Worm (Caenorhabditis elegans) whole organism, L4 larva: ENCODE results near the gene F56C3.7.

Source experiments
- D1046.2 ChIP-seq: fragments of 200-800 bp; sonication (Bioruptor generic); IDR thresholded peaks from 2 replicates; pipeline ENCODE4 v1.3.6; 2022; ENCODE audit warnings: missing genetic modification characterization, missing compliant biosample characterization
- F26F4.8 ChIP-seq: fragments of 200-800 bp; sonication (Bioruptor generic); conservative IDR thresholded peaks from 2 replicates; pipeline ENCODE4 v1.3.6; 2022; ENCODE audit warnings: missing genetic modification characterization, missing compliant biosample characterization
- F49E8.2 ChIP-seq: sonication (generic microtip); optimal IDR thresholded peaks from 2 replicates; lab custom pipeline; 2016; ENCODE audit warnings: missing compliant biosample characterization, mild to moderate bottlenecking, missing genetic modification characterization, borderline replicate concordance
- T26A8.4 ChIP-seq: fragments of 200-800 bp; sonication (Bioruptor generic); IDR thresholded peaks from 2 replicates; pipeline ENCODE4 v1.3.6; 2022; ENCODE audit warnings: missing genetic modification characterization, missing compliant biosample characterization
- Y5F2A.4 ChIP-seq: fragments of 200-800 bp; sonication (Bioruptor generic); optimal IDR thresholded peaks from 2 replicates; lab custom pipeline; 2018; ENCODE audit warnings: mild to moderate bottlenecking, missing genetic modification characterization, missing compliant biosample characterization
- Y75B8A.6 ChIP-seq: fragments of 200-800 bp; sonication (Bioruptor generic); IDR thresholded peaks from 2 replicates; pipeline ENCODE4 v1.3.6; 2022; ENCODE audit warnings: missing genetic modification reagents, missing genetic modification characterization, missing compliant biosample characterization
- ZK337.2 ChIP-seq: fragments of 200-800 bp; sonication (Bioruptor generic); IDR thresholded peaks from 2 replicates; pipeline ENCODE4 v1.3.6; 2022; ENCODE audit warnings: missing genetic modification reagents, missing genetic modification characterization, missing compliant biosample characterization
- ZK546.5 ChIP-seq, 2 experiments: sonication (generic microtip); optimal IDR thresholded peaks; 2 replicates each; lab custom pipeline; 2017; ENCODE audit warnings: missing biosample characterization in 2 of 2, missing genetic modification characterization in 2 of 2
- aha-1 ChIP-seq: fragments of 150-350 bp; peaks from one replicate; lab custom pipeline; 2014; ENCODE audit warnings: missing biosample characterization, missing genetic modification characterization
- ama-1 ChIP-seq: fragments of 150-350 bp; optimal IDR thresholded peaks from 2 replicates; lab custom pipeline; 2014; ENCODE audit warnings: inconsistent platforms, mixed read lengths
- ceh-20 ChIP-seq: fragments of 200-800 bp; sonication (Bioruptor generic); IDR thresholded peaks from 2 replicates; pipeline ENCODE4 v1.3.6; 2022; ENCODE audit warnings: missing genetic modification reagents, missing genetic modification characterization, missing compliant biosample characterization
- ceh-28 ChIP-seq: fragments of 150-350 bp; optimal IDR thresholded peaks from 2 replicates; lab custom pipeline; 2014; ENCODE audit warnings: missing biosample characterization, missing genetic modification reagents, missing genetic modification characterization
- ceh-32 ChIP-seq: sonication (generic microtip); optimal IDR thresholded peaks from 2 replicates; lab custom pipeline; 2016; ENCODE audit warnings: mild to moderate bottlenecking, missing genetic modification characterization, missing compliant biosample characterization; ENCODE audit not compliant: poor library complexity
- ceh-44 ChIP-seq: fragments of 200-800 bp; sonication (Bioruptor generic); IDR thresholded peaks from 2 replicates; pipeline ENCODE4 v1.3.6; 2022; ENCODE audit warnings: missing genetic modification reagents, missing genetic modification characterization, missing compliant biosample characterization
- ceh-62 ChIP-seq: sonication (generic microtip); optimal IDR thresholded peaks from 2 replicates; lab custom pipeline; 2017; ENCODE audit warnings: missing biosample characterization, missing genetic modification characterization
- ceh-82 ChIP-seq: sonication (generic microtip); optimal IDR thresholded peaks from 2 replicates; lab custom pipeline; 2017; ENCODE audit warnings: missing biosample characterization, missing genetic modification characterization
- ces-1 ChIP-seq: fragments of 150-350 bp; sonication (generic microtip); optimal IDR thresholded peaks from 4 replicates; lab custom pipeline; 2014; ENCODE audit warnings: missing biosample characterization, missing genetic modification reagents, missing genetic modification characterization
- daf-19 ChIP-seq: fragments of 200-800 bp; sonication (Bioruptor generic); conservative IDR thresholded peaks from 2 replicates; pipeline ENCODE4 v1.3.6; 2022; ENCODE audit warnings: missing genetic modification characterization, missing compliant biosample characterization
- daf-8 ChIP-seq: fragments of 200-800 bp; sonication (Bioruptor generic); IDR thresholded peaks from 2 replicates; pipeline ENCODE4 v1.3.6; 2022; ENCODE audit warnings: missing genetic modification characterization, missing compliant biosample characterization
- dmd-6 ChIP-seq: fragments of 200-800 bp; sonication (Bioruptor generic); IDR thresholded peaks from 2 replicates; pipeline ENCODE4 v1.3.6; 2022; ENCODE audit warnings: missing genetic modification reagents, missing genetic modification characterization, missing compliant biosample characterization
- dmd-9 ChIP-seq: fragments of 200-800 bp; sonication (Bioruptor generic); IDR thresholded peaks from 2 replicates; pipeline ENCODE4 v1.3.6; 2022; ENCODE audit warnings: missing genetic modification reagents, missing genetic modification characterization, missing compliant biosample characterization
- dve-1 ChIP-seq: sonication (generic microtip); optimal IDR thresholded peaks from 2 replicates; lab custom pipeline; 2017; ENCODE audit warnings: antibody characterized with exemption, mild to moderate bottlenecking, missing genetic modification characterization, missing compliant biosample characterization; ENCODE audit not compliant: insufficient read depth
- egl-27 ChIP-seq: sonication (generic microtip); optimal IDR thresholded peaks from 3 replicates; lab custom pipeline; 2017; ENCODE audit warnings: missing biosample characterization, missing genetic modification reagents, missing genetic modification characterization
- fos-1 ChIP-seq: fragments of 150-350 bp; optimal IDR thresholded peaks from 2 replicates; lab custom pipeline; 2014; ENCODE audit warnings: missing biosample characterization, missing genetic modification characterization
- gei-8 ChIP-seq: fragments of 200-800 bp; sonication (Bioruptor generic); optimal IDR thresholded peaks from 2 replicates; lab custom pipeline; 2018; ENCODE audit warnings: mild to moderate bottlenecking, missing genetic modification characterization, missing compliant biosample characterization
- hlh-30 ChIP-seq: sonication (generic microtip); optimal IDR thresholded peaks from 2 replicates; lab custom pipeline; 2017; ENCODE audit warnings: antibody characterized with exemption, mild to moderate bottlenecking, missing genetic modification characterization, missing compliant biosample characterization; ENCODE audit not compliant: insufficient read depth
- hmg-1.1 ChIP-seq: fragments of 200-800 bp; sonication (Bioruptor generic); IDR thresholded peaks from 2 replicates; pipeline ENCODE4 v1.3.6; 2022; ENCODE audit warnings: missing genetic modification reagents, missing genetic modification characterization, missing compliant biosample characterization
- lin-39 ChIP-seq: fragments of 150-350 bp; optimal IDR thresholded peaks from 2 replicates; lab custom pipeline; 2014; ENCODE audit warnings: missing biosample characterization, missing genetic modification reagents, missing genetic modification characterization
- lir-3 ChIP-seq: sonication (generic microtip); optimal IDR thresholded peaks from 2 replicates; lab custom pipeline; 2016; ENCODE audit warnings: mild to moderate bottlenecking, missing genetic modification characterization, missing compliant biosample characterization
- madf-5 ChIP-seq, 2 experiments: fragments of 200-800 bp; sonication (Bioruptor generic); IDR thresholded peaks; 2 replicates each; pipeline ENCODE4 v1.3.6; 2022; ENCODE audit warnings: missing compliant biosample characterization in 2 of 2, missing genetic modification characterization in 2 of 2
- madf-9 ChIP-seq: fragments of 200-800 bp; sonication (Bioruptor generic); conservative IDR thresholded peaks from 2 replicates; pipeline ENCODE4 v1.3.6; 2022; ENCODE audit warnings: missing genetic modification reagents, missing genetic modification characterization, missing compliant biosample characterization
- mxl-2 ChIP-seq: fragments of 200-800 bp; sonication (Bioruptor generic); conservative IDR thresholded peaks from 2 replicates; pipeline ENCODE4 v1.3.6; 2022; ENCODE audit warnings: missing genetic modification reagents, missing genetic modification characterization, missing compliant biosample characterization
- nhr-10 ChIP-seq: fragments of 150-350 bp; optimal IDR thresholded peaks from 2 replicates; lab custom pipeline; 2014; ENCODE audit warnings: missing biosample characterization, missing genetic modification characterization
- nhr-111 ChIP-seq: fragments of 200-800 bp; sonication (Bioruptor generic); optimal IDR thresholded peaks from 2 replicates; lab custom pipeline; 2018; ENCODE audit warnings: mild to moderate bottlenecking, missing genetic modification characterization, missing compliant biosample characterization
- nhr-76 ChIP-seq: fragments of 150-350 bp; optimal IDR thresholded peaks from 2 replicates; lab custom pipeline; 2014; ENCODE audit warnings: missing biosample characterization, missing genetic modification characterization
- nhr-77 ChIP-seq: fragments of 150-350 bp; optimal IDR thresholded peaks from 2 replicates; lab custom pipeline; 2014; ENCODE audit warnings: missing biosample characterization, missing genetic modification characterization
- pha-4 ChIP-seq, 2 experiments: fragments of 150-350 bp in 1 of 2; fragments of 200-800 bp in 1 of 2; sonication (Bioruptor generic) in 1 of 2; IDR thresholded peaks in 1 of 2; optimal IDR thresholded peaks in 1 of 2; 2 replicates each; pipeline versions ENCODE4 v1.3.6 to Lab custom; 2014 to 2022; ENCODE audit warnings: missing genetic modification characterization in 2 of 2, missing genetic modification reagents in 2 of 2, missing biosample characterization in 1 of 2, missing compliant biosample characterization in 1 of 2
- pqm-1 ChIP-seq: sonication (generic microtip); optimal IDR thresholded peaks from 2 replicates; lab custom pipeline; 2017; ENCODE audit warnings: missing biosample characterization, missing genetic modification characterization
- saeg-2 ChIP-seq: fragments of 200-800 bp; sonication (Bioruptor generic); IDR thresholded peaks from 2 replicates; pipeline ENCODE4 v1.3.6; 2022; ENCODE audit warnings: missing genetic modification reagents, missing genetic modification characterization, missing compliant biosample characterization
- set-16 ChIP-seq: fragments of 200-800 bp; sonication (Bioruptor generic); IDR thresholded peaks from 2 replicates; pipeline ENCODE4 v1.3.6; 2022; ENCODE audit warnings: missing genetic modification reagents, missing genetic modification characterization, missing compliant biosample characterization
- skn-1 ChIP-seq: fragments of 150-350 bp; optimal IDR thresholded peaks from 2 replicates; lab custom pipeline; 2014; ENCODE audit warnings: missing biosample characterization, missing genetic modification characterization
- snpc-1.2 ChIP-seq: fragments of 200-800 bp; sonication (Bioruptor generic); IDR thresholded peaks from 2 replicates; pipeline ENCODE4 v1.3.6; 2022; ENCODE audit warnings: missing genetic modification reagents, missing genetic modification characterization, missing compliant biosample characterization
- snpc-4 ChIP-seq: fragments of 150-350 bp; optimal IDR thresholded peaks from 2 replicates; lab custom pipeline; 2014; ENCODE audit warnings: missing biosample characterization, missing genetic modification characterization
- tag-97 ChIP-seq: fragments of 200-800 bp; sonication (Bioruptor generic); IDR thresholded peaks from 2 replicates; pipeline ENCODE4 v1.3.6; 2022; ENCODE audit warnings: missing genetic modification characterization, missing compliant biosample characterization
- tra-1 ChIP-seq: fragments of 200-800 bp; sonication (Bioruptor generic); IDR thresholded peaks from 2 replicates; pipeline ENCODE4 v1.3.6; 2022; ENCODE audit warnings: missing genetic modification reagents, missing genetic modification characterization, missing compliant biosample characterization
- unc-62 ChIP-seq, 3 experiments: fragments of 150-350 bp in 1 of 3; sonication (generic microtip); optimal IDR thresholded peaks in 2 of 3; peaks in 1 of 3; 1 replicate in 1 of 3; 2 replicates in 2 of 3; lab custom pipeline; 2014 to 2017; ENCODE audit warnings: missing biosample characterization in 3 of 3, missing genetic modification characterization in 3 of 3, missing genetic modification reagents in 3 of 3, missing genotype in 1 of 3
- vab-7 ChIP-seq: fragments of 200-800 bp; sonication (Bioruptor generic); IDR thresholded peaks from 2 replicates; pipeline ENCODE4 v1.3.6; 2022; ENCODE audit warnings: missing genetic modification reagents, missing genetic modification characterization, missing compliant biosample characterization
- zag-1 ChIP-seq: fragments of 150-350 bp; optimal IDR thresholded peaks from 2 replicates; lab custom pipeline; 2014; ENCODE audit warnings: missing biosample characterization, missing genetic modification characterization
- zfp-3 ChIP-seq: fragments of 200-800 bp; sonication (Bioruptor generic); conservative IDR thresholded peaks from 2 replicates; pipeline ENCODE4 v1.3.6; 2022; ENCODE audit warnings: missing genetic modification reagents, missing genetic modification characterization, missing compliant biosample characterization
- zip-2 ChIP-seq: fragments of 150-350 bp; optimal IDR thresholded peaks from 2 replicates; lab custom pipeline; 2014; ENCODE audit warnings: missing biosample characterization, missing genetic modification characterization
- ztf-7 ChIP-seq: fragments of 150-350 bp; optimal IDR thresholded peaks from 2 replicates; lab custom pipeline; 2014; ENCODE audit warnings: missing biosample characterization, missing genetic modification characterization

Gene F56C3.7

DNA sequence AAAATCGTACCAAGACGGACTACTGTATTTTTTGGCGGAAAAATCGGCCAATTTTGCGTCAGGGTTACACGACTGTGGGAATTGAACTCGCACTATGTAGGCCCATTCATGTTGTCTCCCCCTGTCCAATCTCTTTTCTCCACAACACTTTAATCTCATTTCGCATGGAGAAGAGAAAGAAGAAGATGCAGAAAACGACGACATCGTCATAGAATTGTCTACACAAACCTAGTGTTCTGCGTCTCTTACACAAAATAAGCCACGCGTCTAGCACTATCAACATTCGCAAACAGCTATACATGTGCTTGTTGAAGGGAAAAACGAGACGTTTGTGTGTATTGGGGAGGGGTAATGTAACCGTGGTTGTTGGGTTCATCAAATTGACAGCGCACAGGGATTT is 47.6 kb downstream of the F56C3.7 start (continued):
- TF ChIP-seq snpc-4 (tag; lab: Kevin White, UChicago): no peak
- no peak for TF ChIP-seq daf-8 (GFP tag; lab: Robert Waterston, UW)
- no peak for TF ChIP-seq ceh-82 (tag; lab: Kevin White, UChicago)
- peak; percentile 72 for TF ChIP-seq ztf-7 (tag; lab: Kevin White, UChicago)
- TF ChIP-seq nhr-77: peak; percentile 93
- TF ChIP-seq ceh-62 (tag; lab: Kevin White, UChicago): no peak
- TF ChIP-seq ceh-44 (GFP tag; lab: Robert Waterston, UW): no peak
- peak; percentile 79 for TF ChIP-seq ceh-20 (GFP tag; lab: Robert Waterston, UW)
- TF ChIP-seq pqm-1 (tag; lab: Kevin White, UChicago): peak; percentile 4
- TF ChIP-seq D1046.2: no peak
- peak; percentile 50; the same call in 1 of the 2 replicates for TF ChIP-seq madf-9
- TF ChIP-seq dmd-6 (GFP tag; lab: Robert Waterston, UW): peak; percentile 69
- TF ChIP-seq nhr-111 (GFP tag; lab: Kevin White, UChicago): no peak
- TF ChIP-seq zip-2: peak; percentile 88
- TF ChIP-seq pha-4 (GFP tag; IDR thresholded peaks at IDR 0.05; lab: Robert Waterston, UW): peak; percentile 62; the same call in 1 of the 2 replicates
- TF ChIP-seq pha-4 (tag; optimal IDR thresholded peaks at IDR 0.05; lab: Kevin White, UChicago): no peak
- TF ChIP-seq ces-1 (GFP tag; lab: Kevin White, UChicago): peak; percentile 59
- TF ChIP-seq nhr-10 (tag; lab: Kevin White, UChicago): peak; percentile 39
- TF ChIP-seq unc-62 (GFP tag; optimal IDR thresholded peaks at IDR 0.05 in 1 of 2; lab: Kevin White, UChicago): peak in 1 of 2 experiments; percentile 85
- no peak for TF ChIP-seq unc-62 (tag; optimal IDR thresholded peaks at IDR 0.05; lab: Kevin White, UChicago)
- TF ChIP-seq hmg-1.1 (GFP tag; lab: Robert Waterston, UW): peak; percentile 96
- no peak for TF ChIP-seq zfp-3 (GFP tag; lab: Robert Waterston, UW)
- no peak for TF ChIP-seq F26F4.8
- TF ChIP-seq lir-3 (tag; lab: Kevin White, UChicago): no peak
- TF ChIP-seq aha-1 (tag; lab: Kevin White, UChicago): no peak
- TF ChIP-seq tag-97 (GFP tag; lab: Robert Waterston, UW): no peak
- TF ChIP-seq T26A8.4: peak; percentile 90
- no peak for TF ChIP-seq F49E8.2 (tag; lab: Kevin White, UChicago)
- no peak for TF ChIP-seq lin-39 (tag; lab: Kevin White, UChicago)
- TF ChIP-seq gei-8 (GFP tag; lab: Kevin White, UChicago): no peak
- TF ChIP-seq egl-27 (tag; lab: Kevin White, UChicago): no peak
- TF ChIP-seq ceh-32 (tag; lab: Kevin White, UChicago): no peak
- TF ChIP-seq ZK337.2: no peak
- no peak for TF ChIP-seq fos-1 (tag; lab: Kevin White, UChicago)
- TF ChIP-seq ama-1 (lab: Kevin White, UChicago): no peak
- TF ChIP-seq vab-7: peak; percentile 52; the same call in 1 of the 2 replicates
- TF ChIP-seq dmd-9 (GFP tag; lab: Robert Waterston, UW): 0 out of 2 replicates have a peak, but pooled peaks have one; percentile 46
- TF ChIP-seq ZK546.5 (tag; optimal IDR thresholded peaks at IDR 0.05; lab: Kevin White, UChicago): no peak
- peak; percentile 64 for TF ChIP-seq Y5F2A.4 (GFP tag; lab: Kevin White, UChicago)
- no peak for TF ChIP-seq set-16 (GFP tag; lab: Robert Waterston, UW)
- no peak for TF ChIP-seq madf-5 (GFP tag; IDR thresholded peaks at IDR 0.05; lab: Robert Waterston, UW)
- 0 out of 2 replicates have a peak, but pooled peaks have one; percentile 8 for TF ChIP-seq daf-19 (GFP tag; lab: Robert Waterston, UW)
- TF ChIP-seq mxl-2 (GFP tag; lab: Robert Waterston, UW): 0 out of 2 replicates have a peak, but pooled peaks have one; percentile 24
- no peak for TF ChIP-seq nhr-76 (tag; lab: Kevin White, UChicago)
- TF ChIP-seq saeg-2: no peak
- no peak for TF ChIP-seq tra-1 (GFP tag; lab: Robert Waterston, UW)
- no peak for TF ChIP-seq snpc-1.2
- no peak for TF ChIP-seq Y75B8A.6
- no peak for TF ChIP-seq skn-1
- TF ChIP-seq ceh-28 (tag; lab: Kevin White, UChicago): no peak
- peak; percentile 67 for TF ChIP-seq dve-1 (tag; lab: Kevin White, UChicago)
- TF ChIP-seq hlh-30 (tag; lab: Kevin White, UChicago): peak; percentile 69
- no peak for TF ChIP-seq zag-1 (tag; lab: Kevin White, UChicago)
